Worm (Caenorhabditis elegans) whole organism, L2 larva: Measurements from ENCODE around the gene C37H5.13.

ENCODE experiments used
- aly-2 ChIP-seq: fragments of 150-350 bp; optimal IDR thresholded peaks from 2 replicates; lab custom pipeline; 2014; ENCODE audit warnings: missing biosample characterization, missing genetic modification characterization
- ama-1 ChIP-seq: fragments of 150-350 bp; optimal IDR thresholded peaks from 2 replicates; lab custom pipeline; 2018; ENCODE audit warnings: inconsistent platforms
- elt-3 ChIP-seq: sonication (generic microtip); optimal IDR thresholded peaks from 2 replicates; lab custom pipeline; 2017; ENCODE audit warnings: missing biosample characterization, missing genetic modification characterization
- lsy-2 ChIP-seq, 2 experiments: fragments of 150-350 bp in 1 of 2; sonication (generic microtip) in 1 of 2; optimal IDR thresholded peaks; 2 replicates each; lab custom pipeline; 2014 to 2017; ENCODE audit warnings: missing biosample characterization in 2 of 2, missing genetic modification characterization in 2 of 2
- nhr-11 ChIP-seq: fragments of 150-350 bp; optimal IDR thresholded peaks from 2 replicates; lab custom pipeline; 2014; ENCODE audit warnings: missing biosample characterization, missing genetic modification characterization
- nhr-12 ChIP-seq: fragments of 150-350 bp; optimal IDR thresholded peaks from 2 replicates; lab custom pipeline; 2014; ENCODE audit warnings: missing biosample characterization, missing genetic modification characterization
- nhr-6 ChIP-seq: fragments of 150-350 bp; optimal IDR thresholded peaks from 2 replicates; lab custom pipeline; 2014; ENCODE audit warnings: missing biosample characterization, missing genetic modification characterization
- skn-1 ChIP-seq: sonication (generic microtip); optimal IDR thresholded peaks from 2 replicates; lab custom pipeline; 2017; ENCODE audit warnings: missing biosample characterization, missing genetic modification characterization
- unc-55 ChIP-seq: fragments of 150-350 bp; sonication (generic microtip); optimal IDR thresholded peaks from 3 replicates; lab custom pipeline; 2014; ENCODE audit warnings: missing biosample characterization, missing genetic modification reagents, missing genetic modification characterization
- ztf-11 ChIP-seq: sonication (generic microtip); optimal IDR thresholded peaks from 2 replicates; lab custom pipeline; 2017; ENCODE audit warnings: missing biosample characterization, missing genetic modification characterization

- TF ChIP-seq elt-3 (no peak), aly-2 (tag; lab: Kevin White, UChicago) (no peak), ama-1 (lab: Kevin White, UChicago) (no peak), nhr-6 (tag; lab: Kevin White, UChicago) (no peak), skn-1 (tag; lab: Kevin White, UChicago) (no peak), ztf-11 (no peak), nhr-11 (tag; lab: Kevin White, UChicago) (no peak), lsy-2 (tag; optimal IDR thresholded peaks at IDR 0.05; lab: Kevin White, UChicago) (no peak), nhr-12 (no peak), unc-55 (GFP tag; lab: Kevin White, UChicago) (no peak)
These were observed 5.9 kb upstream of the C37H5.13 start for ce11 chrV:4868698-4869097.
